Worm (Caenorhabditis elegans) whole organism, mixed stage, embryonic: Measurements from ENCODE around the gene F01E11.3.

Source experiments
- M03D4.4 ChIP-seq: sonication (generic microtip); optimal IDR thresholded peaks from 2 replicates; lab custom pipeline; 2017; ENCODE audit warnings: mild to moderate bottlenecking, missing genetic modification characterization, missing compliant biosample characterization
- bed-3 ChIP-seq: fragments of 200-800 bp; sonication (Bioruptor generic); optimal IDR thresholded peaks from 3 replicates; lab custom pipeline; 2018; ENCODE audit warnings: mild to moderate bottlenecking, missing genetic modification characterization, moderate library complexity, missing compliant biosample characterization
- blmp-1 ChIP-seq: fragments of 150-350 bp; optimal IDR thresholded peaks from 2 replicates; lab custom pipeline; 2014; ENCODE audit warnings: missing biosample characterization, missing genetic modification characterization
- ceh-39 ChIP-seq: fragments of 150-350 bp; optimal IDR thresholded peaks from 2 replicates; lab custom pipeline; 2014; ENCODE audit warnings: missing biosample characterization, missing genetic modification characterization
- ceh-83 ChIP-seq: fragments of 200-800 bp; sonication (Bioruptor generic); optimal IDR thresholded peaks from 2 replicates; lab custom pipeline; 2018; ENCODE audit warnings: mild to moderate bottlenecking, missing genetic modification characterization, missing compliant biosample characterization
- ces-1 ChIP-seq: fragments of 150-350 bp; optimal IDR thresholded peaks from 2 replicates; lab custom pipeline; 2014; ENCODE audit warnings: missing biosample characterization, missing genetic modification reagents, missing genetic modification characterization
- cnd-1 ChIP-seq: fragments of 200-800 bp; sonication (Bioruptor generic); optimal IDR thresholded peaks from 2 replicates; lab custom pipeline; 2018; ENCODE audit warnings: mild to moderate bottlenecking, missing genetic modification characterization, missing compliant biosample characterization
- drap-1 ChIP-seq: fragments of 200-800 bp; sonication (Bioruptor generic); optimal IDR thresholded peaks from 3 replicates; lab custom pipeline; 2018; ENCODE audit warnings: mild to moderate bottlenecking, missing genetic modification characterization, missing compliant biosample characterization
- hlh-1 ChIP-seq: fragments of 150-350 bp; optimal IDR thresholded peaks from 2 replicates; lab custom pipeline; 2014; ENCODE audit warnings: missing biosample characterization, missing genetic modification reagents, missing genetic modification characterization
- lin-13 ChIP-seq: fragments of 150-350 bp; optimal IDR thresholded peaks from 2 replicates; lab custom pipeline; 2014; ENCODE audit warnings: missing biosample characterization, missing genetic modification characterization
- lin-32 ChIP-seq: fragments of 200-800 bp; sonication (Bioruptor generic); optimal IDR thresholded peaks from 2 replicates; lab custom pipeline; 2018; ENCODE audit warnings: mild to moderate bottlenecking, missing genetic modification characterization, missing compliant biosample characterization
- mab-5 ChIP-seq: fragments of 150-350 bp; optimal IDR thresholded peaks from 2 replicates; lab custom pipeline; 2014; ENCODE audit warnings: missing biosample characterization, missing genetic modification characterization
- mep-1 ChIP-seq: fragments of 150-350 bp; optimal IDR thresholded peaks from 2 replicates; lab custom pipeline; 2017; ENCODE audit warnings: missing biosample characterization, missing genetic modification reagents, missing genetic modification characterization, inconsistent platforms
- mls-2 ChIP-seq: sonication (generic microtip); optimal IDR thresholded peaks from 2 replicates; lab custom pipeline; 2016; ENCODE audit warnings: mild to moderate bottlenecking, missing genetic modification characterization, moderate library complexity, missing compliant biosample characterization
- nhr-12 ChIP-seq: fragments of 150-350 bp; optimal IDR thresholded peaks from 2 replicates; lab custom pipeline; 2014; ENCODE audit warnings: missing biosample characterization, missing genetic modification characterization
- nhr-2 ChIP-seq: fragments of 150-350 bp; optimal IDR thresholded peaks from 2 replicates; lab custom pipeline; 2014; ENCODE audit warnings: missing biosample characterization, missing genetic modification characterization
- nhr-28 ChIP-seq: fragments of 150-350 bp; optimal IDR thresholded peaks from 2 replicates; lab custom pipeline; 2014; ENCODE audit warnings: missing biosample characterization, missing genetic modification characterization
- pha-4 ChIP-seq: fragments of 150-350 bp; optimal IDR thresholded peaks from 2 replicates; lab custom pipeline; 2018; ENCODE audit warnings: missing biosample characterization, missing genetic modification reagents, missing genetic modification characterization
- snpc-4 ChIP-seq: fragments of 150-350 bp; optimal IDR thresholded peaks from 2 replicates; lab custom pipeline; 2014; ENCODE audit warnings: missing biosample characterization, missing genetic modification characterization
- sptf-1 ChIP-seq: sonication (generic microtip); optimal IDR thresholded peaks from 2 replicates; lab custom pipeline; 2017; ENCODE audit warnings: mild to moderate bottlenecking, missing genetic modification characterization, moderate library complexity, missing compliant biosample characterization
- tbx-8 ChIP-seq: fragments of 200-800 bp; sonication (Bioruptor generic); optimal IDR thresholded peaks from 2 replicates; lab custom pipeline; 2018; ENCODE audit warnings: mild to moderate bottlenecking, missing genetic modification characterization, moderate library complexity, missing compliant biosample characterization
- unc-120 ChIP-seq: sonication (generic microtip); optimal IDR thresholded peaks from 2 replicates; lab custom pipeline; 2017; ENCODE audit warnings: missing genetic modification characterization, missing compliant biosample characterization; ENCODE audit not compliant: poor library complexity, severe bottlenecking
- unc-39 ChIP-seq: fragments of 150-350 bp; optimal IDR thresholded peaks from 2 replicates; lab custom pipeline; 2014; ENCODE audit warnings: missing biosample characterization, missing genetic modification characterization
- unc-62 ChIP-seq: fragments of 150-350 bp; optimal IDR thresholded peaks from 2 replicates; lab custom pipeline; 2014; ENCODE audit warnings: missing biosample characterization, missing genetic modification reagents, missing genetic modification characterization
- zip-8 ChIP-seq: fragments of 150-350 bp; optimal IDR thresholded peaks from 2 replicates; lab custom pipeline; 2014; ENCODE audit warnings: missing biosample characterization, missing genetic modification characterization

F01E11.3 gene

ce11 chrX:6956299-6956698, 10.9 kb upstream of the F01E11.3 start, which contains the start of gene inx-1:
Gene inx-1 (minus strand): TSS chrX:6956399.
- no peak for TF ChIP-seq mab-5 (tag; lab: Kevin White, UChicago)
- TF ChIP-seq sptf-1 (tag; lab: Kevin White, UChicago): no peak
- no peak for TF ChIP-seq nhr-2
- no peak for TF ChIP-seq drap-1
- TF ChIP-seq unc-120 (tag; lab: Kevin White, UChicago): no peak
- TF ChIP-seq mep-1 (tag; lab: Kevin White, UChicago): no peak
- no peak for TF ChIP-seq hlh-1 (tag; lab: Kevin White, UChicago)

- TF ChIP-seq mep-1 (tag; lab: Kevin White, UChicago): no peak
- TF ChIP-seq hlh-1 (tag; lab: Kevin White, UChicago): no peak
- TF ChIP-seq tbx-8 (GFP tag; lab: Kevin White, UChicago): no peak
- TF ChIP-seq cnd-1 (tag; lab: Kevin White, UChicago): no peak
- TF ChIP-seq nhr-12 (tag; lab: Kevin White, UChicago): no peak
- TF ChIP-seq nhr-28 (tag; lab: Kevin White, UChicago): no peak
- no peak for TF ChIP-seq unc-39 (tag; lab: Kevin White, UChicago)
- no peak for TF ChIP-seq lin-32 (GFP tag; lab: Kevin White, UChicago)
- TF ChIP-seq M03D4.4: no peak
- no peak for TF ChIP-seq sptf-1 (tag; lab: Kevin White, UChicago)
- TF ChIP-seq unc-62: no peak
- no peak for TF ChIP-seq lin-13
- TF ChIP-seq snpc-4 (tag; lab: Kevin White, UChicago): no peak
- no peak for TF ChIP-seq mls-2 (tag; lab: Kevin White, UChicago)
- TF ChIP-seq ces-1 (GFP tag; lab: Kevin White, UChicago): no peak
- no peak for TF ChIP-seq blmp-1 (tag; lab: Kevin White, UChicago)
- TF ChIP-seq bed-3 (GFP tag; lab: Kevin White, UChicago): no peak
Measured at ce11 chrX:6958914-6959313, 8.2 kb upstream of the F01E11.3 start.

ce11 chrX:6959534-6959933, 7.6 kb upstream of the F01E11.3 start:
- TF ChIP-seq unc-120 (tag; lab: Kevin White, UChicago) (peak; percentile 13), M03D4.4 (no peak), unc-62 (peak; percentile 93), hlh-1 (tag; lab: Kevin White, UChicago) (peak; percentile 58)

ce11 chrX:6962347-6962746, 4.8 kb upstream of the F01E11.3 start:
- TF ChIP-seq cnd-1 (tag; lab: Kevin White, UChicago) (no peak), hlh-1 (tag; lab: Kevin White, UChicago) (peak; percentile 94), zip-8 (tag; lab: Kevin White, UChicago) (no peak), tbx-8 (GFP tag; lab: Kevin White, UChicago) (no peak), drap-1 (no peak), unc-62 (no peak)

- TF ChIP-seq ceh-39 (no peak), mab-5 (tag; lab: Kevin White, UChicago) (no peak), unc-39 (tag; lab: Kevin White, UChicago) (no peak), ces-1 (GFP tag; lab: Kevin White, UChicago) (peak; percentile 87), hlh-1 (tag; lab: Kevin White, UChicago) (no peak), lin-32 (GFP tag; lab: Kevin White, UChicago) (no peak)
- TF ChIP-seq, all 35 proteins: peak for 1
Measured at ce11 chrX:6963842-6964241, 3.3 kb upstream of the F01E11.3 start.

- TF ChIP-seq M03D4.4 (no peak), hlh-1 (tag; lab: Kevin White, UChicago) (no peak), ceh-83 (GFP tag; lab: Kevin White, UChicago) (no peak), unc-120 (tag; lab: Kevin White, UChicago) (no peak)
Measured at ce11 chrX:6968553-6968952, 1.4 kb downstream of the F01E11.3 start.

- TF ChIP-seq sptf-1 (tag; lab: Kevin White, UChicago): no peak
- no peak for TF ChIP-seq nhr-12 (tag; lab: Kevin White, UChicago)
- TF ChIP-seq pha-4: no peak
- no peak for TF ChIP-seq zip-8 (tag; lab: Kevin White, UChicago)
- TF ChIP-seq ces-1 (GFP tag; lab: Kevin White, UChicago): peak; percentile 84
- TF ChIP-seq, all 35 proteins: peak for 1
Measured at ce11 chrX:6970134-6970533, 3.0 kb downstream of the F01E11.3 start.
